Worm (Caenorhabditis elegans) whole organism, L1 larva: Measurements from ENCODE around the gene samp-1.

Source experiments
- C04F5.9 ChIP-seq: sonication (generic microtip); optimal IDR thresholded peaks from 2 replicates; lab custom pipeline; 2016; ENCODE audit warnings: missing genetic modification characterization, missing compliant biosample characterization
- C16A3.4 ChIP-seq: fragments of 150-350 bp; optimal IDR thresholded peaks from 2 replicates; lab custom pipeline; 2014; ENCODE audit warnings: missing biosample characterization, missing genetic modification characterization
- C34B4.2 ChIP-seq: sonication (generic microtip); optimal IDR thresholded peaks from 2 replicates; lab custom pipeline; 2017; ENCODE audit warnings: mild to moderate bottlenecking, missing genetic modification characterization, missing compliant biosample characterization
- F16B12.6 ChIP-seq: fragments of 150-350 bp; optimal IDR thresholded peaks from 2 replicates; lab custom pipeline; 2014; ENCODE audit warnings: missing biosample characterization, missing genetic modification characterization
- Y116A8C.19 ChIP-seq: sonication (generic microtip); optimal IDR thresholded peaks from 2 replicates; lab custom pipeline; 2016; ENCODE audit warnings: missing compliant biosample characterization, missing genetic modification characterization, borderline replicate concordance
- ama-1 ChIP-seq: fragments of 150-350 bp; optimal IDR thresholded peaks from 2 replicates; lab custom pipeline; 2014
- ceh-8 ChIP-seq: fragments of 200-800 bp; sonication (Bioruptor generic); optimal IDR thresholded peaks from 2 replicates; lab custom pipeline; 2018; ENCODE audit warnings: mild to moderate bottlenecking, missing genetic modification characterization, moderate library complexity, missing compliant biosample characterization
- ceh-82 ChIP-seq, 3 experiments: fragments of 150-350 bp in 1 of 3; sonication (generic microtip) in 2 of 3; optimal IDR thresholded peaks; 2 replicates each; lab custom pipeline; 2014 to 2017; ENCODE audit warnings: missing biosample characterization in 3 of 3, missing genetic modification characterization in 3 of 3
- ceh-88 ChIP-seq: fragments of 200-800 bp; sonication (Bioruptor generic); IDR thresholded peaks from 2 replicates; pipeline ENCODE4 v1.3.6; 2022; ENCODE audit warnings: missing genetic modification characterization, missing compliant biosample characterization
- ceh-90 ChIP-seq: sonication (generic microtip); optimal IDR thresholded peaks from 2 replicates; lab custom pipeline; 2016; ENCODE audit warnings: missing genetic modification characterization, missing compliant biosample characterization
- dpl-1 ChIP-seq, 3 experiments: fragments of 150-350 bp in 2 of 3; sonication (generic microtip) in 1 of 3; optimal IDR thresholded peaks; 2 replicates each; lab custom pipeline; 2014 to 2017; ENCODE audit warnings: missing biosample characterization in 3 of 3, missing genetic modification characterization in 3 of 3, missing genetic modification reagents in 3 of 3
- efl-1 ChIP-seq, 4 experiments: fragments of 150-350 bp; optimal IDR thresholded peaks in 3 of 4; peaks in 1 of 4; 1 replicate in 1 of 4; 2 replicates in 3 of 4; lab custom pipeline; 2014; ENCODE audit warnings: missing biosample characterization in 2 of 4, missing genetic modification characterization in 2 of 4, missing genetic modification reagents in 2 of 4
- efl-3 ChIP-seq: fragments of 200-800 bp; sonication (Bioruptor generic); optimal IDR thresholded peaks from 2 replicates; lab custom pipeline; 2018; ENCODE audit warnings: mild to moderate bottlenecking, missing genetic modification characterization, missing compliant biosample characterization
- egl-27 ChIP-seq, 2 experiments: fragments of 150-350 bp in 1 of 2; sonication (generic microtip); optimal IDR thresholded peaks; 3 replicates each; lab custom pipeline; 2017 to 2018; ENCODE audit warnings: missing biosample characterization in 2 of 2, missing genetic modification characterization in 2 of 2, missing genetic modification reagents in 2 of 2
- elt-3 ChIP-seq, 6 experiments: fragments of 150-350 bp in 1 of 6; sonication (generic microtip); optimal IDR thresholded peaks; 2 replicates each; lab custom pipeline; 2017 to 2018; ENCODE audit warnings: missing biosample characterization in 6 of 6, missing genetic modification characterization in 6 of 6, inconsistent platforms in 1 of 6
- ets-5 ChIP-seq: fragments of 200-800 bp; sonication (Bioruptor generic); IDR thresholded peaks from 2 replicates; pipeline ENCODE4 v1.3.6; 2022; ENCODE audit warnings: missing genetic modification characterization, missing compliant biosample characterization
- fkh-8 ChIP-seq: sonication (generic microtip); optimal IDR thresholded peaks from 2 replicates; lab custom pipeline; 2016; ENCODE audit warnings: mild to moderate bottlenecking, missing genetic modification characterization, missing compliant biosample characterization
- grh-1 ChIP-seq: fragments of 200-800 bp; sonication (Bioruptor generic); IDR thresholded peaks from 2 replicates; pipeline ENCODE4 v1.3.6; 2022; ENCODE audit warnings: missing genetic modification reagents, missing genetic modification characterization, missing compliant biosample characterization
- hlh-17 ChIP-seq: fragments of 200-800 bp; sonication (Bioruptor generic); optimal IDR thresholded peaks from 2 replicates; lab custom pipeline; 2018; ENCODE audit warnings: missing genetic modification characterization, mild to moderate bottlenecking, missing compliant biosample characterization, moderate library complexity, borderline replicate concordance
- hlh-4 ChIP-seq: sonication (generic microtip); optimal IDR thresholded peaks from 2 replicates; lab custom pipeline; 2016; ENCODE audit warnings: mild to moderate bottlenecking, missing genetic modification characterization, missing compliant biosample characterization
- hpl-2 ChIP-seq: fragments of 150-350 bp; optimal IDR thresholded peaks from 2 replicates; lab custom pipeline; 2014; ENCODE audit warnings: missing biosample characterization, missing genetic modification reagents, missing genetic modification characterization
- irx-1 ChIP-seq: sonication (generic microtip); optimal IDR thresholded peaks from 2 replicates; lab custom pipeline; 2016; ENCODE audit warnings: missing genetic modification characterization, missing compliant biosample characterization
- jun-1 ChIP-seq: fragments of 150-350 bp; optimal IDR thresholded peaks from 2 replicates; lab custom pipeline; 2014; ENCODE audit warnings: missing biosample characterization, missing genetic modification reagents, missing genetic modification characterization
- lin-14 ChIP-seq: fragments of 200-800 bp; sonication (Bioruptor generic); optimal IDR thresholded peaks from 2 replicates; lab custom pipeline; 2018; ENCODE audit warnings: mild to moderate bottlenecking, missing genetic modification characterization, moderate library complexity, missing compliant biosample characterization
- lin-15B ChIP-seq: fragments of 150-350 bp; sonication (generic microtip); optimal IDR thresholded peaks from 3 replicates; lab custom pipeline; 2014; ENCODE audit warnings: missing biosample characterization, missing genetic modification characterization
- lin-35 ChIP-seq, 2 experiments: fragments of 150-350 bp; optimal IDR thresholded peaks; 2 replicates each; lab custom pipeline; 2014; ENCODE audit warnings: missing biosample characterization in 2 of 2, missing genetic modification characterization in 2 of 2, missing genetic modification reagents in 2 of 2
- lin-39 ChIP-seq: fragments of 150-350 bp; optimal IDR thresholded peaks from 2 replicates; lab custom pipeline; 2014; ENCODE audit warnings: missing biosample characterization, missing genetic modification reagents, missing genetic modification characterization
- lsy-2 ChIP-seq, 2 experiments: fragments of 150-350 bp; optimal IDR thresholded peaks; 2 replicates each; lab custom pipeline; 2014; ENCODE audit warnings: missing biosample characterization in 2 of 2, missing genetic modification characterization in 2 of 2
- mep-1 ChIP-seq: fragments of 150-350 bp; optimal IDR thresholded peaks from 2 replicates; lab custom pipeline; 2014; ENCODE audit warnings: missing biosample characterization, missing genetic modification characterization
- nhr-11 ChIP-seq: fragments of 150-350 bp; optimal IDR thresholded peaks from 2 replicates; lab custom pipeline; 2014; ENCODE audit warnings: missing biosample characterization, missing genetic modification characterization
- nhr-237 ChIP-seq: fragments of 150-350 bp; optimal IDR thresholded peaks from 2 replicates; lab custom pipeline; 2014; ENCODE audit warnings: missing biosample characterization, missing genetic modification characterization
- nhr-47 ChIP-seq: sonication (generic microtip); optimal IDR thresholded peaks from 2 replicates; lab custom pipeline; 2016; ENCODE audit warnings: mild to moderate bottlenecking, missing genetic modification characterization, moderate library complexity, missing compliant biosample characterization
- nhr-76 ChIP-seq: sonication (generic microtip); optimal IDR thresholded peaks from 2 replicates; lab custom pipeline; 2017; ENCODE audit warnings: missing biosample characterization, missing genetic modification characterization
- nhr-77 ChIP-seq: fragments of 150-350 bp; optimal IDR thresholded peaks from 2 replicates; lab custom pipeline; 2014; ENCODE audit warnings: missing biosample characterization, missing genetic modification characterization
- nhr-85 ChIP-seq: sonication (generic microtip); peaks from one replicate; lab custom pipeline; 2016; ENCODE audit warnings: missing genetic modification characterization, inconsistent platforms, missing compliant biosample characterization
- nhr-90 ChIP-seq: sonication (generic microtip); optimal IDR thresholded peaks from 2 replicates; lab custom pipeline; 2016; ENCODE audit warnings: mild to moderate bottlenecking, missing genetic modification characterization, missing compliant biosample characterization; ENCODE audit not compliant: poor library complexity
- pag-3 ChIP-seq: sonication (generic microtip); optimal IDR thresholded peaks from 2 replicates; lab custom pipeline; 2017; ENCODE audit warnings: missing genetic modification characterization, mild to moderate bottlenecking, missing compliant biosample characterization, antibody characterized with exemption, borderline replicate concordance; ENCODE audit not compliant: insufficient read depth
- snpc-4 ChIP-seq: fragments of 150-350 bp; optimal IDR thresholded peaks from 2 replicates; lab custom pipeline; 2014; ENCODE audit warnings: missing biosample characterization, missing genetic modification characterization
- sox-4 ChIP-seq: sonication (generic microtip); optimal IDR thresholded peaks from 2 replicates; lab custom pipeline; 2016; ENCODE audit warnings: missing genetic modification characterization, missing compliant biosample characterization
- sptf-1 ChIP-seq: fragments of 150-350 bp; optimal IDR thresholded peaks from 2 replicates; lab custom pipeline; 2014; ENCODE audit warnings: missing biosample characterization, missing genetic modification characterization
- sup-37 ChIP-seq: fragments of 200-800 bp; sonication (Bioruptor generic); optimal IDR thresholded peaks from 2 replicates; lab custom pipeline; 2018; ENCODE audit warnings: mild to moderate bottlenecking, missing genetic modification characterization, missing compliant biosample characterization
- swsn-7 ChIP-seq: sonication (generic microtip); optimal IDR thresholded peaks from 2 replicates; lab custom pipeline; 2016; ENCODE audit warnings: missing genetic modification characterization, missing compliant biosample characterization
- tbx-2 ChIP-seq: sonication (generic microtip); optimal IDR thresholded peaks from 2 replicates; lab custom pipeline; 2016; ENCODE audit warnings: missing genetic modification characterization, missing compliant biosample characterization
- tlp-1 ChIP-seq: fragments of 150-350 bp; optimal IDR thresholded peaks from 2 replicates; lab custom pipeline; 2014; ENCODE audit warnings: missing biosample characterization, missing genetic modification characterization
- unc-30 ChIP-seq: sonication (generic microtip); optimal IDR thresholded peaks from 2 replicates; lab custom pipeline; 2017; ENCODE audit warnings: missing biosample characterization, missing genetic modification characterization
- unc-62 ChIP-seq: fragments of 150-350 bp; optimal IDR thresholded peaks from 2 replicates; lab custom pipeline; 2014; ENCODE audit warnings: missing biosample characterization, missing genetic modification reagents, missing genetic modification characterization
- unc-98 ChIP-seq: fragments of 200-800 bp; sonication (Bioruptor generic); IDR thresholded peaks from 2 replicates; pipeline ENCODE4 v1.3.6; 2022; ENCODE audit warnings: missing genetic modification characterization, missing compliant biosample characterization
- ztf-11 ChIP-seq, 2 experiments: sonication (generic microtip); optimal IDR thresholded peaks; 2 replicates each; lab custom pipeline; 2016 to 2017; ENCODE audit warnings: missing genetic modification characterization in 2 of 2, missing biosample characterization in 1 of 2, missing compliant biosample characterization in 1 of 2
- ztf-4 ChIP-seq: fragments of 150-350 bp; optimal IDR thresholded peaks from 2 replicates; lab custom pipeline; 2014; ENCODE audit warnings: missing biosample characterization, missing genetic modification characterization

samp-1 gene

ce11 chrII:11288148-11288547 lies 14.5 kb upstream of the samp-1 start:
- TF ChIP-seq mep-1 (tag; lab: Kevin White, UChicago) = no peak
- no peak for TF ChIP-seq lin-35 (GFP tag; optimal IDR thresholded peaks at IDR 0.05; lab: Kevin White, UChicago)
- no peak for TF ChIP-seq efl-1 (optimal IDR thresholded peaks at IDR 0.05; lab: Kevin White, UChicago)
- peak in 1 of 2 experiments; percentile 56 for TF ChIP-seq efl-1 (GFP tag; optimal IDR thresholded peaks at IDR 0.05 in 1 of 2; lab: Kevin White, UChicago)
- no peak for TF ChIP-seq pag-3 (tag; lab: Kevin White, UChicago)
- TF ChIP-seq, all 84 proteins: peak for 1

DNA sequence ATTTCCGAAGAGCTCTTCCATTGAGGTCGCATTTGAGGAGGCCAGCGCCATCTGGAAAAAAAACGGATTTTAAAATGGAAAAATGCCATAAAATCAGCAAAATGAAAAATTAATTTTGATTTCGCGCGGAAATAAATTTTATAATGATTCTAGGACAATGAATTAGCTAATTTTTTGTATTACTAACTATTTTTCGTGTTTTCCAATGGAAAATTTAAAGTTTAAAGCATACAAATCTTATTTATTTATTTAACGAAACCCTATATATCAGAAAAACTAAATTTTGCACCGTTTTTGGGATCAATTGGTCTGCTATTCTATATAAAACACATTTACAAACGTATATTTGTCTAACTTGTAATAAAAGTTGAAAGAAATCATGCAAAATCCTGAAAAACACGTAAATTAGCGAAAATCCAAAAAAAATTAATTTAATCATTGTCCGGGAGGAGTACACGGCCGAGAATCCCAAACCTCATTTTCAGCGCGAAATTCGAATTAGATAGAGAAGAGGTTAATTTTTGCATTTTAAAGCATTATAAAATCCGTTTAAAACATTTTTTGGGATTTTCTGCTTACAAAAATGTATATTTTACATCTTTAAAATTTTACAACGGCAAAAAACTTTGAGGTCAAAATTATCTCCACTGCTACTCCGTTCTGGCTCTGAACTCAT lies 12.4 kb upstream of the samp-1 start, which contains the start of gene C47G2.3:
Gene C47G2.3 (minus strand): TSS at position 51 of the 676 bp plus-strand sequence.
- no peak for TF ChIP-seq C16A3.4
- TF ChIP-seq F16B12.6 (tag; lab: Kevin White, UChicago) = no peak
- TF ChIP-seq ets-5 (GFP tag; lab: Robert Waterston, UW) = no peak
- TF ChIP-seq lin-15B (tag; lab: Kevin White, UChicago) = no peak
- TF ChIP-seq nhr-237 (tag; lab: Kevin White, UChicago) = no peak
- no peak for TF ChIP-seq ztf-4 (tag; lab: Kevin White, UChicago)
- TF ChIP-seq tbx-2 = peak; percentile 37
- no peak for TF ChIP-seq elt-3 (tag; optimal IDR thresholded peaks at IDR 0.05; lab: Kevin White, UChicago)
- no peak for TF ChIP-seq hpl-2 (GFP tag; lab: Kevin White, UChicago)
- TF ChIP-seq snpc-4 (tag; lab: Kevin White, UChicago) = no peak
- TF ChIP-seq nhr-11 (tag; lab: Kevin White, UChicago) = no peak
- peak in 1 of 2 experiments; percentile 64 for TF ChIP-seq ztf-11 (tag; optimal IDR thresholded peaks at IDR 0.05; lab: Kevin White, UChicago)
- TF ChIP-seq nhr-47 = peak; percentile 60
- peak; percentile 47 for TF ChIP-seq irx-1 (tag; lab: Kevin White, UChicago)
- no peak for TF ChIP-seq ceh-8 (GFP tag; lab: Kevin White, UChicago)
- TF ChIP-seq ceh-88 = no peak
- no peak for TF ChIP-seq fkh-8 (tag; lab: Kevin White, UChicago)
- TF ChIP-seq nhr-90 (tag; lab: Kevin White, UChicago) = peak; percentile 73
- no peak for TF ChIP-seq nhr-76 (tag; lab: Kevin White, UChicago)
- no peak for TF ChIP-seq pag-3 (tag; lab: Kevin White, UChicago)
- peak; percentile 73 to 86 (median 85) for TF ChIP-seq dpl-1 (GFP tag; optimal IDR thresholded peaks at IDR 0.05; lab: Kevin White, UChicago)
- TF ChIP-seq sptf-1 (tag; lab: Kevin White, UChicago) = no peak
- TF ChIP-seq ama-1 (lab: Kevin White, UChicago) = no peak
- no peak for TF ChIP-seq tlp-1 (tag; lab: Kevin White, UChicago)
- TF ChIP-seq efl-3 (GFP tag; lab: Kevin White, UChicago) = no peak
- TF ChIP-seq unc-98 = no peak
- TF ChIP-seq sup-37 (GFP tag; lab: Kevin White, UChicago) = no peak
- TF ChIP-seq unc-62 (GFP tag; lab: Kevin White, UChicago) = no peak
- TF ChIP-seq Y116A8C.19 (tag; lab: Kevin White, UChicago) = no peak
- peak; percentile 56 for TF ChIP-seq sox-4
- peak; percentile 75 for TF ChIP-seq ceh-90 (tag; lab: Kevin White, UChicago)
- peak; percentile 4 for TF ChIP-seq lin-14 (GFP tag; lab: Kevin White, UChicago)
- no peak for TF ChIP-seq C34B4.2
- peak; percentile 75 for TF ChIP-seq nhr-85 (tag; lab: Kevin White, UChicago)
- TF ChIP-seq lin-35 (GFP tag; optimal IDR thresholded peaks at IDR 0.05; lab: Kevin White, UChicago) = peak; percentile 54 to 90
- no peak for TF ChIP-seq C04F5.9
- TF ChIP-seq jun-1 (tag; lab: Kevin White, UChicago) = no peak
- peak; percentile 35 to 49 for TF ChIP-seq lsy-2 (tag; optimal IDR thresholded peaks at IDR 0.05; lab: Kevin White, UChicago)
- TF ChIP-seq grh-1 (GFP tag; lab: Robert Waterston, UW) = no peak
- TF ChIP-seq hlh-17 (GFP tag; lab: Kevin White, UChicago) = no peak
- TF ChIP-seq unc-30 (tag; lab: Kevin White, UChicago) = no peak
- no peak for TF ChIP-seq hlh-4 (tag; lab: Kevin White, UChicago)
- peak; percentile 41 for TF ChIP-seq lin-39
- peak; percentile 27 for TF ChIP-seq swsn-7 (tag; lab: Kevin White, UChicago)
- no peak for TF ChIP-seq nhr-77 (tag; lab: Kevin White, UChicago)
- TF ChIP-seq ceh-82 (tag; optimal IDR thresholded peaks at IDR 0.05; lab: Kevin White, UChicago) = no peak
- TF ChIP-seq mep-1 (tag; lab: Kevin White, UChicago) = peak; percentile 4
- no peak for TF ChIP-seq egl-27 (tag; optimal IDR thresholded peaks at IDR 0.05; lab: Kevin White, UChicago)
